Worm (Caenorhabditis elegans): ENCODE measurements around the gene F08G12.5.

DNA sequence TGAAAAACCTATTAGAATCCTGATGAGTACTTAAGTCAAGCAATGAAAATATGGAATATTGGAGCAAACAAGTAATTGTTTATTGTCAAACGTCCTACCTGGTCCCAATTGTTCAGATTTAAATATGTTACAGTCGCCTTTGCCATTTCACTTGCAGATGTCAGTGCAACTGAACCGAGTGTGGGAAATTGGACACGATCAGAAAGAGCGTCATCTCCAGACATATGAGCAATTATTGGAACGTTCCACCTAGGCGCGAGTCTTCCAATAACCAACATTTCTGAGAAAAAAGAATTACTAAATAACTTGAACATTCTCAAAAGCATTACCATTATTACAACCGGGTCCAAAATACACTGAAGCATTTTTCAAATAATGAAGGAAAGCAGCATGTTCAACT is 27.0 kb upstream of the F08G12.5 start:
- TF ChIP-seq him-1 (tag; optimal IDR thresholded peaks at IDR 0.05) (no peak), W03F9.2 (tag; optimal IDR thresholded peaks at IDR 0.05) (no peak)

Data from whole organism, L4/young adult.